Worm (Caenorhabditis elegans) whole organism, early embryonic: ENCODE measurements around the gene act-1.

Experiments used
- B0310.2 ChIP-seq: sonication (generic microtip); optimal IDR thresholded peaks from 2 replicates; lab custom pipeline; 2016; ENCODE audit warnings: mild to moderate bottlenecking, missing genetic modification characterization, missing compliant biosample characterization
- F13C5.2 ChIP-seq: sonication (generic microtip); optimal IDR thresholded peaks from 2 replicates; lab custom pipeline; 2017; ENCODE audit warnings: mild to moderate bottlenecking, missing genetic modification characterization, inconsistent platforms, missing compliant biosample characterization
- ama-1 ChIP-seq: fragments of 150-350 bp; optimal IDR thresholded peaks from 2 replicates; lab custom pipeline; 2014
- ceh-13 ChIP-seq: fragments of 200-800 bp; sonication (Bioruptor generic); optimal IDR thresholded peaks from 2 replicates; lab custom pipeline; 2018; ENCODE audit warnings: mild to moderate bottlenecking, missing genetic modification characterization, missing compliant biosample characterization
- ceh-36 ChIP-seq: sonication (generic microtip); optimal IDR thresholded peaks from 2 replicates; lab custom pipeline; 2016; ENCODE audit warnings: missing genetic modification characterization, inconsistent platforms, missing compliant biosample characterization
- hmbx-1 ChIP-seq: sonication (generic microtip); optimal IDR thresholded peaks from 2 replicates; lab custom pipeline; 2016; ENCODE audit warnings: mild to moderate bottlenecking, missing genetic modification characterization, missing compliant biosample characterization
- hmg-4 ChIP-seq: fragments of 200-800 bp; sonication (Bioruptor generic); optimal IDR thresholded peaks from 2 replicates; lab custom pipeline; 2018; ENCODE audit warnings: mild to moderate bottlenecking, missing genetic modification characterization, missing compliant biosample characterization
- hnd-1 ChIP-seq: sonication (generic microtip); optimal IDR thresholded peaks from 2 replicates; lab custom pipeline; 2016; ENCODE audit warnings: missing genetic modification characterization, missing compliant biosample characterization
- pes-1 ChIP-seq: fragments of 200-800 bp; sonication (Bioruptor generic); IDR thresholded peaks from 2 replicates; pipeline ENCODE4 v1.3.6; 2022; ENCODE audit warnings: missing genetic modification reagents, missing genetic modification characterization, missing compliant biosample characterization
- sea-1 ChIP-seq: fragments of 200-800 bp; sonication (Bioruptor generic); conservative IDR thresholded peaks from 2 replicates; pipeline ENCODE4 v1.3.6; 2022; ENCODE audit warnings: missing genetic modification characterization, missing compliant biosample characterization
- tra-4 ChIP-seq: sonication (generic microtip); optimal IDR thresholded peaks from 2 replicates; lab custom pipeline; 2017; ENCODE audit warnings: missing genetic modification characterization, missing compliant biosample characterization

ce11 chrV:11076403-11076802 is 4.4 kb upstream of the act-1 start:
- TF ChIP-seq tra-4 (tag; lab: Kevin White, UChicago) (no peak), sea-1 (no peak), ceh-36 (tag; lab: Kevin White, UChicago) (no peak), ama-1 (lab: Kevin White, UChicago) (no peak), hnd-1 (tag; lab: Kevin White, UChicago) (no peak), F13C5.2 (no peak), pes-1 (GFP tag; lab: Robert Waterston, UW) (no peak), hmbx-1 (tag; lab: Kevin White, UChicago) (no peak), hmg-4 (GFP tag; lab: Kevin White, UChicago) (no peak), ceh-13 (GFP tag; lab: Kevin White, UChicago) (no peak), B0310.2 (tag; lab: Kevin White, UChicago) (no peak)
